Worm (Caenorhabditis elegans) whole organism, L2 larva: ENCODE results near the gene srw-137.

Source experiments
- C34F6.9 ChIP-seq: fragments of 150-350 bp; optimal IDR thresholded peaks from 2 replicates; lab custom pipeline; 2014; ENCODE audit warnings: missing biosample characterization, missing genetic modification characterization
- F13H6.1 ChIP-seq: sonication (generic microtip); optimal IDR thresholded peaks from 2 replicates; lab custom pipeline; 2016; ENCODE audit warnings: missing genetic modification characterization, missing compliant biosample characterization
- R02D3.7 ChIP-seq: fragments of 150-350 bp; optimal IDR thresholded peaks from 2 replicates; lab custom pipeline; 2014; ENCODE audit warnings: missing biosample characterization, missing genetic modification characterization
- Y55F3AM.14 ChIP-seq: fragments of 200-800 bp; sonication (Bioruptor generic); optimal IDR thresholded peaks from 2 replicates; lab custom pipeline; 2018; ENCODE audit warnings: mild to moderate bottlenecking, missing genetic modification characterization, missing compliant biosample characterization
- ZK546.5 ChIP-seq: sonication (generic microtip); optimal IDR thresholded peaks from 2 replicates; lab custom pipeline; 2017; ENCODE audit warnings: missing biosample characterization, missing genetic modification characterization
- aly-2 ChIP-seq: fragments of 150-350 bp; optimal IDR thresholded peaks from 2 replicates; lab custom pipeline; 2014; ENCODE audit warnings: missing biosample characterization, missing genetic modification characterization
- blmp-1 ChIP-seq: sonication (generic microtip); optimal IDR thresholded peaks from 2 replicates; lab custom pipeline; 2017; ENCODE audit warnings: missing genetic modification characterization, mild to moderate bottlenecking, missing compliant biosample characterization, antibody characterized with exemption, moderate library complexity; ENCODE audit not compliant: insufficient read depth
- ceh-16 ChIP-seq: fragments of 150-350 bp; optimal IDR thresholded peaks from 2 replicates; lab custom pipeline; 2014; ENCODE audit warnings: missing biosample characterization, missing genetic modification characterization
- crh-2 ChIP-seq: sonication (generic microtip); optimal IDR thresholded peaks from 2 replicates; lab custom pipeline; 2017; ENCODE audit warnings: missing biosample characterization, missing genetic modification characterization
- dmd-4 ChIP-seq: sonication (generic microtip); optimal IDR thresholded peaks from 2 replicates; lab custom pipeline; 2017; ENCODE audit warnings: missing biosample characterization, missing genetic modification characterization
- elt-3 ChIP-seq: sonication (generic microtip); optimal IDR thresholded peaks from 2 replicates; lab custom pipeline; 2017; ENCODE audit warnings: missing biosample characterization, missing genetic modification characterization
- fos-1 ChIP-seq: fragments of 150-350 bp; optimal IDR thresholded peaks from 2 replicates; lab custom pipeline; 2014; ENCODE audit warnings: missing biosample characterization, missing genetic modification characterization
- lin-11 ChIP-seq: fragments of 150-350 bp; sonication (generic microtip); optimal IDR thresholded peaks from 2 replicates; lab custom pipeline; 2014; ENCODE audit warnings: missing biosample characterization, missing genetic modification characterization, inconsistent platforms, mixed read lengths
- lin-13 ChIP-seq: fragments of 150-350 bp; optimal IDR thresholded peaks from 2 replicates; lab custom pipeline; 2014; ENCODE audit warnings: missing biosample characterization, missing genetic modification reagents, missing genetic modification characterization
- lsy-2 ChIP-seq, 2 experiments: fragments of 150-350 bp in 1 of 2; sonication (generic microtip) in 1 of 2; optimal IDR thresholded peaks; 2 replicates each; lab custom pipeline; 2014 to 2017; ENCODE audit warnings: missing biosample characterization in 2 of 2, missing genetic modification characterization in 2 of 2
- mab-5 ChIP-seq: fragments of 150-350 bp; optimal IDR thresholded peaks from 2 replicates; lab custom pipeline; 2014; ENCODE audit warnings: missing biosample characterization, missing genetic modification characterization
- mbf-1 ChIP-seq: sonication (generic microtip); optimal IDR thresholded peaks from 2 replicates; lab custom pipeline; 2017; ENCODE audit warnings: missing biosample characterization, missing genetic modification characterization
- mdl-1 ChIP-seq, 2 experiments: fragments of 150-350 bp in 1 of 2; sonication (generic microtip) in 1 of 2; optimal IDR thresholded peaks; 2 replicates each; lab custom pipeline; 2017; ENCODE audit warnings: missing biosample characterization in 2 of 2, missing genetic modification characterization in 2 of 2
- nhr-10 ChIP-seq: sonication (generic microtip); optimal IDR thresholded peaks from 2 replicates; lab custom pipeline; 2017; ENCODE audit warnings: missing biosample characterization, missing genetic modification characterization
- nhr-12 ChIP-seq: fragments of 150-350 bp; optimal IDR thresholded peaks from 2 replicates; lab custom pipeline; 2014; ENCODE audit warnings: missing biosample characterization, missing genetic modification characterization
- nhr-129 ChIP-seq: fragments of 150-350 bp; optimal IDR thresholded peaks from 2 replicates; lab custom pipeline; 2014; ENCODE audit warnings: missing biosample characterization, missing genetic modification characterization
- nhr-21 ChIP-seq: fragments of 150-350 bp; optimal IDR thresholded peaks from 2 replicates; lab custom pipeline; 2014; ENCODE audit warnings: missing biosample characterization, missing genetic modification characterization
- nhr-23 ChIP-seq: fragments of 150-350 bp; optimal IDR thresholded peaks from 2 replicates; lab custom pipeline; 2014; ENCODE audit warnings: missing biosample characterization, missing genetic modification reagents, missing genetic modification characterization
- nhr-237 ChIP-seq: fragments of 150-350 bp; optimal IDR thresholded peaks from 2 replicates; lab custom pipeline; 2014; ENCODE audit warnings: missing biosample characterization, missing genetic modification characterization
- nhr-6 ChIP-seq: fragments of 150-350 bp; optimal IDR thresholded peaks from 2 replicates; lab custom pipeline; 2014; ENCODE audit warnings: missing biosample characterization, missing genetic modification characterization
- nhr-77 ChIP-seq: fragments of 150-350 bp; optimal IDR thresholded peaks from 2 replicates; lab custom pipeline; 2014; ENCODE audit warnings: missing biosample characterization, missing genetic modification characterization
- peb-1 ChIP-seq: fragments of 150-350 bp; optimal IDR thresholded peaks from 2 replicates; lab custom pipeline; 2014; ENCODE audit warnings: missing biosample characterization, missing genetic modification characterization
- skn-1 ChIP-seq: sonication (generic microtip); optimal IDR thresholded peaks from 2 replicates; lab custom pipeline; 2017; ENCODE audit warnings: missing biosample characterization, missing genetic modification characterization
- sma-9 ChIP-seq, 2 experiments: fragments of 150-350 bp in 1 of 2; sonication (generic microtip) in 1 of 2; optimal IDR thresholded peaks; 2 replicates each; lab custom pipeline; 2014 to 2016; ENCODE audit warnings: missing genetic modification characterization in 2 of 2, mild to moderate bottlenecking in 1 of 2, missing biosample characterization in 1 of 2, missing compliant biosample characterization in 1 of 2, missing genetic modification reagents in 1 of 2, moderate library complexity in 1 of 2
- snpc-4 ChIP-seq: fragments of 150-350 bp; optimal IDR thresholded peaks from 2 replicates; lab custom pipeline; 2014; ENCODE audit warnings: missing biosample characterization, missing genetic modification characterization
- unc-39 ChIP-seq: fragments of 150-350 bp; optimal IDR thresholded peaks from 2 replicates; lab custom pipeline; 2014; ENCODE audit warnings: missing biosample characterization, missing genetic modification characterization
- unc-55 ChIP-seq: fragments of 150-350 bp; sonication (generic microtip); optimal IDR thresholded peaks from 3 replicates; lab custom pipeline; 2014; ENCODE audit warnings: missing biosample characterization, missing genetic modification reagents, missing genetic modification characterization
- unc-62 ChIP-seq: fragments of 150-350 bp; optimal IDR thresholded peaks from 2 replicates; lab custom pipeline; 2014; ENCODE audit warnings: missing biosample characterization, missing genetic modification reagents, missing genetic modification characterization
- zag-1 ChIP-seq: fragments of 150-350 bp; optimal IDR thresholded peaks from 2 replicates; lab custom pipeline; 2014; ENCODE audit warnings: missing biosample characterization, missing genetic modification characterization
- ztf-1 ChIP-seq: fragments of 200-800 bp; sonication (Bioruptor generic); conservative IDR thresholded peaks from 2 replicates; pipeline ENCODE4 v1.3.6; 2022; ENCODE audit warnings: missing genetic modification characterization, missing compliant biosample characterization
- ztf-11 ChIP-seq: sonication (generic microtip); optimal IDR thresholded peaks from 2 replicates; lab custom pipeline; 2017; ENCODE audit warnings: missing biosample characterization, missing genetic modification characterization
- ztf-4 ChIP-seq: fragments of 150-350 bp; optimal IDR thresholded peaks from 2 replicates; lab custom pipeline; 2014; ENCODE audit warnings: missing biosample characterization, missing genetic modification characterization

srw-137 gene

DNA sequence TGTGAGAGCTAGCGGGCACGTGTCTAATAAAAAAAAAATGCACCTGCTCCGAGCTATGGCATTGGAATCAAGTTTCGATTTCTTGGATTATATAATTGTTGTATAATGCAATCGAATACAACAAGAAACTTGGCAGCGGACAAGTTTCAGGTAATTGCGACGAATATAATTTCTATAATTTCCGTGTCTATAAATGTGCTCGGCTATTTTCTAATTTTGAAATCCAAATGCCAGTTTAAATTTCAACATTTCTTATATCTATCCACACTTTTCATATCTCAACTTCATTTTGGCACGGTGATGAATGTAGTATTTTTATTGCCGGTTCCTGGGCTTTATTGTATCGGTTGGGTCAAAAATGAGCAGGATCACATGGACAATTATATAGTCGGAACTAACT lies 14.0 kb downstream of the srw-137 start, which contains the start of gene C31B8.16:
Gene C31B8.16, plus strand, starts transcription at position 301 of the 400 bp plus-strand sequence.
- TF ChIP-seq sma-9 (GFP tag; optimal IDR thresholded peaks at IDR 0.05; lab: Kevin White, UChicago) (no peak), sma-9 (tag; optimal IDR thresholded peaks at IDR 0.05; lab: Kevin White, UChicago) (no peak), mab-5 (tag; lab: Kevin White, UChicago) (no peak), mbf-1 (tag; lab: Kevin White, UChicago) (no peak), C34F6.9 (tag; lab: Kevin White, UChicago) (no peak), nhr-77 (tag; lab: Kevin White, UChicago) (no peak), unc-39 (tag; lab: Kevin White, UChicago) (no peak), unc-55 (GFP tag; lab: Kevin White, UChicago) (no peak), mdl-1 (tag; optimal IDR thresholded peaks at IDR 0.05; lab: Kevin White, UChicago) (no peak), fos-1 (tag; lab: Kevin White, UChicago) (no peak)

- TF ChIP-seq mdl-1 (tag; optimal IDR thresholded peaks at IDR 0.05; lab: Kevin White, UChicago), result no peak
- TF ChIP-seq snpc-4, result no peak
- TF ChIP-seq lsy-2 (tag; optimal IDR thresholded peaks at IDR 0.05; lab: Kevin White, UChicago), result no peak
- no peak for TF ChIP-seq nhr-23 (tag; lab: Kevin White, UChicago)
- no peak for TF ChIP-seq unc-55 (GFP tag; lab: Kevin White, UChicago)
- TF ChIP-seq elt-3 (tag; lab: Kevin White, UChicago), result no peak
- no peak for TF ChIP-seq nhr-12 (tag; lab: Kevin White, UChicago)
- no peak for TF ChIP-seq mab-5 (tag; lab: Kevin White, UChicago)
- no peak for TF ChIP-seq nhr-129
- no peak for TF ChIP-seq dmd-4 (tag; lab: Kevin White, UChicago)
- no peak for TF ChIP-seq R02D3.7
- TF ChIP-seq ztf-4 (tag; lab: Kevin White, UChicago), result no peak
- TF ChIP-seq lin-13 (GFP tag; lab: Kevin White, UChicago), result no peak
- TF ChIP-seq ztf-11 (tag; lab: Kevin White, UChicago), result no peak
Measured at ce11 chrV:2927553-2927952, 16.2 kb downstream of the srw-137 start, which contains the start of gene C31B8.12. Gene C31B8.12 (minus strand): TSS chrV:2927653.

- TF ChIP-seq nhr-10 (no peak), C34F6.9 (tag; lab: Kevin White, UChicago) (no peak), mab-5 (tag; lab: Kevin White, UChicago) (no peak), nhr-237 (tag; lab: Kevin White, UChicago) (no peak), lin-11 (tag; lab: Kevin White, UChicago) (no peak)
- TF ChIP-seq, all 48 proteins: peak for 0
Measured at ce11 chrV:2922594-2922993, 21.2 kb downstream of the srw-137 start, which contains the start of gene srh-38. Gene srh-38 (minus strand): TSS chrV:2922694.

DNA sequence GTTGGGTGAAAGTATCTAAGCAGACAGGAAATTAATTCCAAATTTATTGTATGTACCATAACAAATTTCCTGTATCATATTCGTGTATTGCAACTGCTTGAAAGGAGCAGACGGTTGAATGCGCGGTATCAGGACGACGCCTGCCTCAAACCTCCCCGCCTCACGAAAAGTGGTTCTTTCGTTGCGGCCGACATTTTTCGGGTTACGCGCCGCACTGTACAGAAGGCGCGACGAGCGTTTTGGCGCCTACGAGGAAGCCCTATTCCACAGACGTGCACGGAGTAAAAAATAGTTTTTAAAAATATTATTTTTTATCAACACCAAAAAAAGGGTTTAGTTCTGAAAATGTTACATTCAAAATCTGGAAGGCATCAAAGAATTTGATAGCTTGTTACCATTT lies 23.6 kb downstream of the srw-137 start:
- no peak for TF ChIP-seq aly-2 (tag; lab: Kevin White, UChicago)
- no peak for TF ChIP-seq ZK546.5 (tag; lab: Kevin White, UChicago)
- TF ChIP-seq nhr-6, result no peak
- TF ChIP-seq fos-1 (tag; lab: Kevin White, UChicago), result no peak
- no peak for TF ChIP-seq peb-1 (tag; lab: Kevin White, UChicago)
- TF ChIP-seq lsy-2 (tag; optimal IDR thresholded peaks at IDR 0.05; lab: Kevin White, UChicago), result no peak

DNA sequence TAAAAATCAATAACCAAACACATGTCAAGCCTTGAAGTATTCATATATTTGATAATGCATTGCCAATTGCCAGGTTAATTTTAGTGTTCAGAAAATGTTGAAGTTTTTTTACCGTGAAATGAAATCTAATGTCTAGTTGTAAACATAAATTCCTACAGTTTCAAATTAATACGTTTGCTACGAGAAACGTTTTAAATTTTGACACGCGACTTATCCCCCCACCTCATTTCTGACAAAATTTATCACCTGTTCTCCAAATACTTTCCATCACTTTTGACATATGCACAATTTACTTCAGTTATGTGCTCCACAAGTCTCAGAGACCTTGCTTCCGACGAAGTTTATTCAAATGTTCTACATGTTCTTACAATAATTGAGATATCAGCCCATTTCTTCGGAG lies 29.8 kb downstream of the srw-137 start, which contains the start of gene srh-146:
Gene srh-146, plus strand, starts transcription at position 301 of the 400 bp plus-strand sequence.
- TF ChIP-seq Y55F3AM.14 (no peak), nhr-23 (tag; lab: Kevin White, UChicago) (no peak)
- TF ChIP-seq, all 48 proteins: peak for 0

ce11 chrV:2912901-2913300 lies 30.9 kb downstream of the srw-137 start, which contains the start of gene C31B8.9:
Gene C31B8.9 (minus strand): TSS chrV:2913001.
- TF ChIP-seq crh-2 (tag; lab: Kevin White, UChicago), result no peak
- TF ChIP-seq zag-1, result no peak
- no peak for TF ChIP-seq ceh-16 (tag; lab: Kevin White, UChicago)
- no peak for TF ChIP-seq nhr-21 (tag; lab: Kevin White, UChicago)
- TF ChIP-seq snpc-4, result no peak
- no peak for TF ChIP-seq peb-1 (tag; lab: Kevin White, UChicago)
- no peak for TF ChIP-seq unc-55 (GFP tag; lab: Kevin White, UChicago)
- no peak for TF ChIP-seq blmp-1 (tag; lab: Kevin White, UChicago)
- TF ChIP-seq lsy-2 (tag; optimal IDR thresholded peaks at IDR 0.05; lab: Kevin White, UChicago), result no peak
- no peak for TF ChIP-seq F13H6.1 (tag; lab: Kevin White, UChicago)
- TF ChIP-seq fos-1 (tag; lab: Kevin White, UChicago), result no peak
- TF ChIP-seq ztf-1 (GFP tag; lab: Robert Waterston, UW), result no peak
- TF ChIP-seq unc-62 (GFP tag; lab: Kevin White, UChicago), result no peak
- TF ChIP-seq nhr-77 (tag; lab: Kevin White, UChicago), result no peak
- TF ChIP-seq nhr-10, result no peak
- no peak for TF ChIP-seq nhr-12 (tag; lab: Kevin White, UChicago)
- TF ChIP-seq ZK546.5 (tag; lab: Kevin White, UChicago), result no peak
- no peak for TF ChIP-seq skn-1 (tag; lab: Kevin White, UChicago)
